Worm (Caenorhabditis elegans) whole organism, late embryonic: ENCODE data around the gene F17E9.3.

Source experiments
- C08G9.2 ChIP-seq: sonication (generic microtip); optimal IDR thresholded peaks from 2 replicates; lab custom pipeline; 2016; ENCODE audit warnings: mild to moderate bottlenecking, missing genetic modification characterization, moderate library complexity, missing compliant biosample characterization
- C38D4.7 ChIP-seq: fragments of 200-800 bp; sonication (Bioruptor generic); optimal IDR thresholded peaks from 2 replicates; lab custom pipeline; 2018; ENCODE audit warnings: mild to moderate bottlenecking, missing genetic modification characterization, moderate library complexity, missing compliant biosample characterization
- T23F11.4 ChIP-seq: fragments of 200-800 bp; sonication (Bioruptor generic); optimal IDR thresholded peaks from 2 replicates; lab custom pipeline; 2018; ENCODE audit warnings: mild to moderate bottlenecking, missing genetic modification characterization, missing compliant biosample characterization
- Y22D7AL.16 ChIP-seq: sonication (generic microtip); optimal IDR thresholded peaks from 2 replicates; lab custom pipeline; 2016; ENCODE audit warnings: missing genetic modification characterization, missing compliant biosample characterization
- ceh-14 ChIP-seq: sonication (generic microtip); optimal IDR thresholded peaks from 2 replicates; lab custom pipeline; 2016; ENCODE audit warnings: missing genotype, missing genetic modification characterization, missing compliant biosample characterization
- ceh-18 ChIP-seq: sonication (generic microtip); optimal IDR thresholded peaks from 2 replicates; lab custom pipeline; 2016; ENCODE audit warnings: missing genetic modification characterization, missing compliant biosample characterization
- ceh-2 ChIP-seq: sonication (generic microtip); optimal IDR thresholded peaks from 2 replicates; lab custom pipeline; 2016; ENCODE audit warnings: missing genotype, missing genetic modification characterization, missing compliant biosample characterization
- ceh-22 ChIP-seq: sonication (generic microtip); optimal IDR thresholded peaks from 2 replicates; lab custom pipeline; 2017; ENCODE audit warnings: missing biosample characterization, missing genetic modification characterization
- ceh-30 ChIP-seq: fragments of 150-350 bp; optimal IDR thresholded peaks from 2 replicates; lab custom pipeline; 2014; ENCODE audit warnings: missing biosample characterization, missing genetic modification characterization
- ceh-45 ChIP-seq: fragments of 200-800 bp; sonication (Bioruptor generic); IDR thresholded peaks from 2 replicates; pipeline ENCODE4 v1.3.6; 2022; ENCODE audit warnings: missing genetic modification reagents, missing genetic modification characterization, missing compliant biosample characterization
- ceh-48 ChIP-seq: sonication (generic microtip); optimal IDR thresholded peaks from 2 replicates; lab custom pipeline; 2016; ENCODE audit warnings: missing genetic modification characterization, inconsistent platforms, missing compliant biosample characterization
- ceh-6 ChIP-seq: fragments of 200-800 bp; sonication (Bioruptor generic); optimal IDR thresholded peaks from 2 replicates; lab custom pipeline; 2018; ENCODE audit warnings: mild to moderate bottlenecking, missing genetic modification characterization, missing compliant biosample characterization
- ceh-9 ChIP-seq: sonication (generic microtip); optimal IDR thresholded peaks from 2 replicates; lab custom pipeline; 2016; ENCODE audit warnings: mild to moderate bottlenecking, missing genetic modification characterization, inconsistent platforms, missing compliant biosample characterization
- dmd-4 ChIP-seq: sonication (generic microtip); optimal IDR thresholded peaks from 2 replicates; lab custom pipeline; 2016; ENCODE audit warnings: borderline replicate concordance, missing genetic modification characterization, missing compliant biosample characterization
- elt-2 ChIP-seq: sonication (generic microtip); optimal IDR thresholded peaks from 2 replicates; lab custom pipeline; 2016; ENCODE audit warnings: missing genetic modification reagents, missing genetic modification characterization, missing compliant biosample characterization
- eyg-1 ChIP-seq: sonication (generic microtip); optimal IDR thresholded peaks from 2 replicates; lab custom pipeline; 2016; ENCODE audit warnings: missing genotype, missing genetic modification characterization, missing compliant biosample characterization
- fax-1 ChIP-seq: sonication (generic microtip); optimal IDR thresholded peaks from 2 replicates; lab custom pipeline; 2016; ENCODE audit warnings: missing genotype, missing genetic modification characterization, missing compliant biosample characterization
- fkh-6 ChIP-seq: sonication (generic microtip); optimal IDR thresholded peaks from 2 replicates; lab custom pipeline; 2016; ENCODE audit warnings: missing genetic modification characterization, missing compliant biosample characterization
- hlh-30 ChIP-seq: sonication (generic microtip); optimal IDR thresholded peaks from 2 replicates; lab custom pipeline; 2017; ENCODE audit warnings: antibody characterized with exemption, missing genetic modification characterization, missing compliant biosample characterization; ENCODE audit not compliant: insufficient read depth
- lim-6 ChIP-seq: sonication (generic microtip); optimal IDR thresholded peaks from 2 replicates; lab custom pipeline; 2016; ENCODE audit warnings: missing genetic modification characterization, missing compliant biosample characterization
- mec-3 ChIP-seq: sonication (generic microtip); optimal IDR thresholded peaks from 2 replicates; lab custom pipeline; 2016; ENCODE audit warnings: borderline replicate concordance, missing genetic modification characterization, missing compliant biosample characterization
- nfya-1 ChIP-seq: sonication (generic microtip); optimal IDR thresholded peaks from 2 replicates; lab custom pipeline; 2017; ENCODE audit warnings: missing genetic modification characterization, mild to moderate bottlenecking, missing compliant biosample characterization, antibody characterized with exemption, moderate library complexity
- nhr-11 ChIP-seq: fragments of 150-350 bp; optimal IDR thresholded peaks from 2 replicates; lab custom pipeline; 2014; ENCODE audit warnings: missing biosample characterization, missing genetic modification characterization
- npax-4 ChIP-seq: sonication (generic microtip); optimal IDR thresholded peaks from 2 replicates; lab custom pipeline; 2016; ENCODE audit warnings: missing genetic modification characterization, missing compliant biosample characterization
- odd-2 ChIP-seq: sonication (generic microtip); optimal IDR thresholded peaks from 2 replicates; lab custom pipeline; 2017; ENCODE audit warnings: antibody characterized with exemption, mild to moderate bottlenecking, missing genetic modification characterization, missing compliant biosample characterization
- pat-9 ChIP-seq: fragments of 200-800 bp; sonication (Bioruptor generic); optimal IDR thresholded peaks from 2 replicates; lab custom pipeline; 2018; ENCODE audit warnings: mild to moderate bottlenecking, missing genetic modification characterization, moderate library complexity, missing compliant biosample characterization
- pax-1 ChIP-seq: fragments of 150-350 bp; optimal IDR thresholded peaks from 2 replicates; lab custom pipeline; 2014; ENCODE audit warnings: missing biosample characterization, missing genetic modification characterization
- pha-4 ChIP-seq: fragments of 150-350 bp; optimal IDR thresholded peaks from 2 replicates; lab custom pipeline; 2018; ENCODE audit warnings: missing biosample characterization, missing genetic modification reagents, missing genetic modification characterization
- pros-1 ChIP-seq: fragments of 150-350 bp; optimal IDR thresholded peaks from 2 replicates; lab custom pipeline; 2014; ENCODE audit warnings: missing biosample characterization, missing genetic modification reagents, missing genetic modification characterization
- rnt-1 ChIP-seq: sonication (generic microtip); optimal IDR thresholded peaks from 2 replicates; lab custom pipeline; 2016; ENCODE audit warnings: missing genetic modification characterization, missing compliant biosample characterization
- sox-4 ChIP-seq: sonication (generic microtip); optimal IDR thresholded peaks from 2 replicates; lab custom pipeline; 2017; ENCODE audit warnings: mild to moderate bottlenecking, missing genetic modification characterization, inconsistent platforms, missing compliant biosample characterization
- syd-9 ChIP-seq: sonication (generic microtip); optimal IDR thresholded peaks from 2 replicates; lab custom pipeline; 2016; ENCODE audit warnings: mild to moderate bottlenecking, missing genetic modification characterization, moderate library complexity, missing compliant biosample characterization
- tbx-2 ChIP-seq: sonication (generic microtip); optimal IDR thresholded peaks from 2 replicates; lab custom pipeline; 2016; ENCODE audit warnings: missing genetic modification characterization, missing compliant biosample characterization
- tbx-7 ChIP-seq: sonication (generic microtip); optimal IDR thresholded peaks from 2 replicates; lab custom pipeline; 2016; ENCODE audit warnings: missing genotype, missing genetic modification characterization, missing compliant biosample characterization
- ttx-3 ChIP-seq: sonication (generic microtip); optimal IDR thresholded peaks from 2 replicates; lab custom pipeline; 2016; ENCODE audit warnings: missing genetic modification reagents, missing genetic modification characterization, missing compliant biosample characterization
- unc-86 ChIP-seq: sonication (generic microtip); optimal IDR thresholded peaks from 2 replicates; lab custom pipeline; 2016; ENCODE audit warnings: missing genetic modification characterization, missing compliant biosample characterization

F17E9.3 gene

DNA sequence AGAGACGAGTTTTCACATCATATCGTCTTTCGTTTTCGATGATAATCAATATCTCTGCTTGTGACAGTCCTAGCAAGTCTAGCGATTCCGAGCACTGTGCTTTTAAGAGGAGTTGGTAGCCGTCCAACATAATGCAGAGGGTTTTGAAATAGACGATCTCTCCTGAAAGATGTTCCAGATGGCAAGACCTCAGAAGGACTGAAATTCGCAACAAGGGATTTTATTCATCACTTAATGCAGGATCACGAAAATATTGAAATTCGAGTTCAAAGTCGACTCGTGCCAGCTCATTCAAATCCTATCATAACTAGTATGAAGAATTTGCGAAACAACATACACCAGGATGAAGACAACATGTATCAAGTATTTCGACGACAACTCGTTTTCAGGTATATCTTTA is 22.8 kb downstream of the F17E9.3 start, which contains the start of gene D2096.7:
Gene D2096.7 (minus strand): TSS at position 130 of the 400 bp plus-strand sequence.
- TF ChIP-seq npax-4 (tag; lab: Kevin White, UChicago) (no peak), sox-4 (tag; lab: Kevin White, UChicago) (no peak)

DNA sequence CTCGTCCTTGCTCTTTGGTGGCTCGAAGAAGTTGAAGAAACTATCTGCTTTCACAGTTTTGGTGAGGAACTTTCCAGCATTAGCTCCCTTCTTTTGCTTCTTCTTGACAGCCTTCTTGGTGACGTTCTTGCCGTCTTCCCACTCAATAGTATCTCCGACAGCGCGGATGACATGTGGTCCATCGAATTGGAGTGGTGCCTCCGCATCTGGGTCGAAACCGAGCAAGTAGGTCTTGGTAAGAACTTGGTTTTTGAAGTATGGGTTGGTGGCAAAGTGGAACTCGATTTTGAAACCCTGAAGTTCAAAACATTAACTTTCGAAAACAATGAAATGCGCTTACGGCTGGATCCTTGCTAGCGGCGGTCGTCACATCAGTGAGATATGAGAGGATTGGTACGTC is 23.6 kb downstream of the F17E9.3 start:
- TF ChIP-seq C08G9.2 (tag; lab: Kevin White, UChicago) (no peak), ceh-9 (no peak), mec-3 (no peak), tbx-2 (tag; lab: Kevin White, UChicago) (no peak), ceh-48 (no peak), pat-9 (tag; lab: Kevin White, UChicago) (no peak), ceh-2 (tag; lab: Kevin White, UChicago) (no peak), fkh-6 (tag; lab: Kevin White, UChicago) (no peak), ttx-3 (no peak), unc-86 (no peak), pros-1 (tag; lab: Kevin White, UChicago) (no peak), eyg-1 (no peak)

DNA sequence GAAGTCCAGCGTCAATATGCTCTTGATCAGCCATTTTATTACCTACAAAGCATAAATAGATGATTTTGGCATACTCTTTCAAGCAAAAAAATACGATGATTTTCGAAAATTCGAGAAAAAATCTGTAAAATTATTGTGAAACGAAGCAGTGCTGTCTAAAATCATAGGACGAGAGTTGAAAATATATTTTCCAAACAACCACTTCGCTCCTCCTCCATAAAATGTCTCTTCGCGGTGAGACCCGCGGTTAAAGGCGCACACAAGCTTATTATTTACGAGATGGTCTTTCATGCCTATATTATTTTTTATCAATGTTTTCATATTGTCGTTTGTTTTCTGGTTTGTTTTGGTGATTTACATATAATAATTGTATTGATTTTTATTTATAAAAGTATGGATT is 24.6 kb downstream of the F17E9.3 start, which contains the start of gene nap-1:
Gene nap-1 (minus strand): TSS at position 42 of the 400 bp plus-strand sequence.
- TF ChIP-seq nfya-1 (peak; percentile 40), hlh-30 (tag; lab: Kevin White, UChicago) (no peak), T23F11.4 (GFP tag; lab: Kevin White, UChicago) (no peak), ceh-45 (GFP tag; lab: Robert Waterston, UW) (no peak), ceh-30 (tag; lab: Kevin White, UChicago) (no peak), elt-2 (peak; percentile 11), tbx-7 (tag; lab: Kevin White, UChicago) (no peak), dmd-4 (tag; lab: Kevin White, UChicago) (no peak), syd-9 (no peak), ceh-22 (tag; lab: Kevin White, UChicago) (no peak), C38D4.7 (no peak), lim-6 (tag; lab: Kevin White, UChicago) (no peak), pros-1 (tag; lab: Kevin White, UChicago) (no peak), sox-4 (tag; lab: Kevin White, UChicago) (no peak), Y22D7AL.16 (tag; lab: Kevin White, UChicago) (no peak), ceh-14 (tag; lab: Kevin White, UChicago) (no peak), eyg-1 (no peak), ceh-48 (no peak)

DNA sequence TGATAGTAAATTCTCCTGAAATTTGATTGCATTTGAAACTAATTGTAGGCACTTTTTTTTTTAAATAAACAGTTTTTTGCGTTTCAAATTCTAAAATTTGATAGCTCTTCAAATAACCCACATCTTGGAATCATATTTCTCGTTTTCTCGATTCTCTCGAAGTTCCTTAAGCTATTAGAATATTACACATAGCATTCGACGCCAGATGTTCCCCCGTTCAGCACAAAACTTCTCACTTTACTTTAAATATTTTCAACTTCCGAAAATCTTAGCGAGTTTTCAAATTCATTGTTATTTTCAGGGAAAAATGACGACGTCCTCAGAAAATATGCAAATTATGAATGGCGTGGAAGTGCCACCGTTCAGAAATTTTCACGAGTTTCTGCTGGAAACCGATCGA is 25.0 kb downstream of the F17E9.3 start, which contains the start of gene praf-3:
Gene praf-3 (plus strand): TSS at position 301 of the 400 bp plus-strand sequence.
- TF ChIP-seq pax-1 (tag; lab: Kevin White, UChicago): no peak
- no peak for TF ChIP-seq nhr-11 (tag; lab: Kevin White, UChicago)
- no peak for TF ChIP-seq T23F11.4 (GFP tag; lab: Kevin White, UChicago)
- TF ChIP-seq ceh-48: no peak
- no peak for TF ChIP-seq odd-2 (tag; lab: Kevin White, UChicago)
- no peak for TF ChIP-seq ceh-18 (tag; lab: Kevin White, UChicago)
- no peak for TF ChIP-seq pros-1 (tag; lab: Kevin White, UChicago)
- TF ChIP-seq pha-4 (tag; lab: Kevin White, UChicago): no peak
- no peak for TF ChIP-seq ceh-45 (GFP tag; lab: Robert Waterston, UW)
- TF ChIP-seq rnt-1 (tag; lab: Kevin White, UChicago): no peak
- no peak for TF ChIP-seq elt-2
- no peak for TF ChIP-seq ceh-6 (GFP tag; lab: Kevin White, UChicago)
- no peak for TF ChIP-seq fkh-6 (tag; lab: Kevin White, UChicago)
- TF ChIP-seq tbx-2 (tag; lab: Kevin White, UChicago): no peak
- TF ChIP-seq fax-1: no peak
